Fruit fly (Drosophila melanogaster) whole organism, embryonic: ENCODE results near the gene spn-E.

ENCODE experiments used
- Abd-B ChIP-seq: fragments of 200-800 bp; sonication (Bioruptor generic); optimal IDR thresholded peaks from 2 replicates; lab custom pipeline; 2018; ENCODE audit warnings: missing biosample characterization, mild to moderate bottlenecking, missing genetic modification characterization, moderate library complexity
- Ada2b ChIP-seq: fragments of 200-800 bp; sonication (Bioruptor generic); IDR thresholded peaks from 2 replicates; pipeline ENCODE4 v1.3.6; 2022; ENCODE audit warnings: missing biosample characterization, missing genetic modification characterization
- B-H1 ChIP-seq: fragments of 200-800 bp; sonication (Bioruptor generic); IDR thresholded peaks from 3 replicates; pipeline ENCODE4 v1.3.6; 2022; ENCODE audit warnings: missing biosample characterization, missing genetic modification characterization
- CG10267 ChIP-seq: fragments of 200-800 bp; sonication (Bioruptor generic); optimal IDR thresholded peaks from 2 replicates; lab custom pipeline; 2018; ENCODE audit warnings: missing biosample characterization, mild to moderate bottlenecking, missing genetic modification characterization, moderate library complexity
- CG10979 ChIP-seq: fragments of 200-800 bp; sonication (Bioruptor generic); optimal IDR thresholded peaks from 2 replicates; lab custom pipeline; 2018; ENCODE audit warnings: missing biosample characterization, mild to moderate bottlenecking, missing genetic modification characterization, moderate library complexity
- CG11247 ChIP-seq: fragments of 200-800 bp; sonication (Bioruptor generic); IDR thresholded peaks from 2 replicates; pipeline ENCODE4 v1.3.6; 2022; ENCODE audit warnings: missing biosample characterization, missing genetic modification characterization
- CG11456 ChIP-seq: fragments of 200-800 bp; sonication (Bioruptor generic); IDR thresholded peaks from 3 replicates; pipeline ENCODE4 v1.3.6; 2022; ENCODE audit warnings: missing biosample characterization, missing genetic modification characterization
- CG11723 ChIP-seq: fragments of 200-800 bp; sonication (Bioruptor generic); optimal IDR thresholded peaks from 2 replicates; lab custom pipeline; 2017; ENCODE audit warnings: missing biosample characterization, mild to moderate bottlenecking, missing genetic modification characterization
- CG12236 ChIP-seq: fragments of 200-800 bp; sonication (Bioruptor generic); optimal IDR thresholded peaks from 2 replicates; lab custom pipeline; 2016; ENCODE audit warnings: missing biosample characterization, missing genetic modification characterization
- CG13424 ChIP-seq: fragments of 200-800 bp; sonication (Bioruptor generic); optimal IDR thresholded peaks from 2 replicates; lab custom pipeline; 2019; ENCODE audit warnings: missing biosample characterization, mild to moderate bottlenecking, missing genetic modification characterization, moderate library complexity
- CG1647 ChIP-seq: fragments of 200-800 bp; sonication (Bioruptor generic); optimal IDR thresholded peaks from 3 replicates; lab custom pipeline; 2016; ENCODE audit warnings: missing biosample characterization, missing genetic modification characterization
- CG17385 ChIP-seq: fragments of 200-800 bp; sonication (Bioruptor generic); optimal IDR thresholded peaks from 3 replicates; lab custom pipeline; 2018; ENCODE audit warnings: missing biosample characterization, mild to moderate bottlenecking, missing genetic modification characterization
- CG17912 ChIP-seq: fragments of 200-800 bp; sonication (Bioruptor generic); optimal IDR thresholded peaks from 2 replicates; lab custom pipeline; 2018; ENCODE audit warnings: missing biosample characterization, mild to moderate bottlenecking, missing genetic modification characterization
- CG18764 ChIP-seq: fragments of 200-800 bp; sonication (Bioruptor generic); optimal IDR thresholded peaks from 3 replicates; lab custom pipeline; 2016; ENCODE audit warnings: missing biosample characterization, missing genetic modification characterization
- CG2116 ChIP-seq: fragments of 200-800 bp; sonication (Bioruptor generic); optimal IDR thresholded peaks from 3 replicates; lab custom pipeline; 2018; ENCODE audit warnings: missing biosample characterization, mild to moderate bottlenecking, missing genetic modification characterization
- CG3065 ChIP-seq: fragments of 200-800 bp; sonication (Bioruptor generic); optimal IDR thresholded peaks from 2 replicates; lab custom pipeline; 2016; ENCODE audit warnings: missing biosample characterization, missing genetic modification characterization
- CG31224 ChIP-seq: fragments of 200-800 bp; sonication (Bioruptor generic); IDR thresholded peaks from 2 replicates; pipeline ENCODE4 v1.3.6; 2022; ENCODE audit warnings: missing biosample characterization, missing genetic modification characterization
- CG32772 ChIP-seq: fragments of 200-800 bp; sonication (Bioruptor generic); IDR thresholded peaks from 2 replicates; pipeline ENCODE4 v1.3.6; 2022; ENCODE audit warnings: missing biosample characterization, missing genetic modification characterization
- CG6765 ChIP-seq: fragments of 200-800 bp; sonication (Bioruptor generic); optimal IDR thresholded peaks from 3 replicates; lab custom pipeline; 2017; ENCODE audit warnings: missing biosample characterization, mild to moderate bottlenecking, missing genetic modification characterization
- CG7987 ChIP-seq: fragments of 200-800 bp; sonication (Bioruptor generic); optimal IDR thresholded peaks from 2 replicates; lab custom pipeline; 2018; ENCODE audit warnings: missing biosample characterization, mild to moderate bottlenecking, missing genetic modification characterization, moderate library complexity
- CG8765 ChIP-seq: fragments of 200-800 bp; sonication (Bioruptor generic); IDR thresholded peaks from 2 replicates; pipeline ENCODE4 v1.3.6; 2022; ENCODE audit warnings: missing biosample characterization, missing genetic modification characterization
- CTCF ChIP-seq: fragments of 200-800 bp; sonication (Bioruptor generic); optimal IDR thresholded peaks from 2 replicates; lab custom pipeline; 2017; ENCODE audit warnings: missing biosample characterization, mild to moderate bottlenecking, missing genetic modification characterization, moderate library complexity
- Dek ChIP-seq: fragments of 200-800 bp; sonication (Bioruptor generic); optimal IDR thresholded peaks from 3 replicates; lab custom pipeline; 2019; ENCODE audit warnings: missing biosample characterization, mild to moderate bottlenecking, missing genetic modification characterization, moderate library complexity
- Dfd ChIP-seq, 2 experiments: fragments of >200 bp; optimal IDR thresholded peaks; 2 replicates each; lab custom pipeline; 2017; ENCODE audit warnings: missing biosample characterization in 2 of 2, missing genetic modification characterization in 2 of 2
- E2f1 ChIP-seq: fragments of 200-800 bp; sonication (Bioruptor generic); IDR thresholded peaks from 2 replicates; pipeline ENCODE4 v1.3.6; 2022; ENCODE audit warnings: missing biosample characterization, missing genetic modification characterization
- HLH4C ChIP-seq: fragments of 200-800 bp; sonication (Bioruptor generic); IDR thresholded peaks from 3 replicates; pipeline ENCODE4 v1.3.6; 2022; ENCODE audit warnings: missing biosample characterization, missing genetic modification characterization; ENCODE audit not compliant: partially characterized antibody
- Jarid2 ChIP-seq: fragments of 200-800 bp; sonication (Bioruptor generic); optimal IDR thresholded peaks from 3 replicates; lab custom pipeline; 2017; ENCODE audit warnings: mild to moderate bottlenecking, missing biosample characterization, missing genetic modification reagents, missing genetic modification characterization
- Tbp ChIP-seq: fragments of >200 bp; optimal IDR thresholded peaks from 2 replicates; lab custom pipeline; 2018; ENCODE audit warnings: missing biosample characterization, missing genetic modification characterization
- ab ChIP-seq: fragments of 200-800 bp; sonication (Bioruptor generic); optimal IDR thresholded peaks from 2 replicates; lab custom pipeline; 2016; ENCODE audit warnings: missing biosample characterization, missing genetic modification characterization
- amos ChIP-seq: fragments of 200-800 bp; sonication (Bioruptor generic); IDR thresholded peaks from 2 replicates; pipeline ENCODE4 v1.3.6; 2022; ENCODE audit warnings: missing biosample characterization, missing genetic modification characterization; ENCODE audit not compliant: partially characterized antibody
- chn ChIP-seq: fragments of 200-800 bp; sonication (Bioruptor generic); optimal IDR thresholded peaks from 2 replicates; lab custom pipeline; 2016; ENCODE audit warnings: missing biosample characterization, missing genetic modification characterization
- en ChIP-seq: fragments of 200-800 bp; sonication (Bioruptor generic); optimal IDR thresholded peaks from 2 replicates; lab custom pipeline; 2016; ENCODE audit warnings: missing biosample characterization, missing genetic modification characterization
- fd102C ChIP-seq: fragments of 200-800 bp; sonication (Bioruptor generic); optimal IDR thresholded peaks from 2 replicates; lab custom pipeline; 2018; ENCODE audit warnings: missing biosample characterization, mild to moderate bottlenecking, missing genetic modification characterization, moderate library complexity
- fd64A ChIP-seq: fragments of 200-800 bp; sonication (Bioruptor generic); optimal IDR thresholded peaks from 3 replicates; lab custom pipeline; 2018; ENCODE audit warnings: missing biosample characterization, mild to moderate bottlenecking, missing genetic modification characterization
- gcm ChIP-seq: fragments of 200-800 bp; sonication (Bioruptor generic); optimal IDR thresholded peaks from 2 replicates; lab custom pipeline; 2019; ENCODE audit warnings: missing biosample characterization, mild to moderate bottlenecking, missing genetic modification characterization, moderate library complexity
- gem ChIP-seq: fragments of 200-800 bp; sonication (Bioruptor generic); optimal IDR thresholded peaks from 2 replicates; lab custom pipeline; 2019; ENCODE audit warnings: missing biosample characterization, mild to moderate bottlenecking, missing genetic modification characterization, moderate library complexity
- kay ChIP-seq: fragments of 200-800 bp; sonication (Bioruptor generic); optimal IDR thresholded peaks from 2 replicates; lab custom pipeline; 2016; ENCODE audit warnings: missing biosample characterization, missing genetic modification characterization
- nau ChIP-seq: fragments of 200-800 bp; sonication (Bioruptor generic); optimal IDR thresholded peaks from 3 replicates; lab custom pipeline; 2017; ENCODE audit warnings: missing biosample characterization, mild to moderate bottlenecking, missing genetic modification characterization, missing genetic modification reagents
- nerfin-1 ChIP-seq: fragments of 200-800 bp; sonication (Bioruptor generic); optimal IDR thresholded peaks from 3 replicates; lab custom pipeline; 2019; ENCODE audit warnings: missing biosample characterization, mild to moderate bottlenecking, missing genetic modification characterization, moderate library complexity
- nerfin-2 ChIP-seq: fragments of 200-800 bp; sonication (Bioruptor generic); IDR thresholded peaks from 2 replicates; pipeline ENCODE4 v1.3.6; 2022; ENCODE audit warnings: missing biosample characterization, missing genetic modification characterization; ENCODE audit not compliant: partially characterized antibody
- pan ChIP-seq, 4 experiments: fragments of >200 bp in 3 of 4; fragments of 200-800 bp in 1 of 4; sonication (Bioruptor generic) in 1 of 4; optimal IDR thresholded peaks in 3 of 4; IDR thresholded peaks in 1 of 4; 2 replicates each; pipeline versions ENCODE4 v1.3.6 to Lab custom; 2017 to 2022; ENCODE audit warnings: missing biosample characterization in 2 of 4, missing genetic modification characterization in 2 of 4, mixed read lengths in 1 of 4
- prd ChIP-seq, 3 experiments: fragments of >200 bp in 2 of 3; fragments of 200-800 bp in 1 of 3; sonication (Bioruptor generic) in 1 of 3; optimal IDR thresholded peaks in 2 of 3; IDR thresholded peaks in 1 of 3; 2 replicates in 2 of 3; 3 replicates in 1 of 3; pipeline versions ENCODE4 v1.3.6 to Lab custom; 2017 to 2022; ENCODE audit warnings: missing biosample characterization in 1 of 3, missing genetic modification characterization in 1 of 3
- sens ChIP-seq: fragments of 200-800 bp; sonication (Bioruptor generic); peaks from one replicate; lab custom pipeline; 2016; ENCODE audit warnings: missing biosample characterization, missing genetic modification characterization
- sob ChIP-seq: fragments of 200-800 bp; sonication (Bioruptor generic); IDR thresholded peaks from 2 replicates; pipeline ENCODE4 v1.3.6; 2022; ENCODE audit warnings: missing biosample characterization, missing genetic modification characterization
- tap ChIP-seq: fragments of 200-800 bp; optimal IDR thresholded peaks from 3 replicates; lab custom pipeline; 2019; ENCODE audit warnings: missing biosample characterization, mild to moderate bottlenecking, missing genetic modification characterization, moderate library complexity
- ttk ChIP-seq: fragments of 200-800 bp; sonication (Bioruptor generic); IDR thresholded peaks from 2 replicates; pipeline ENCODE4 v2.1.2; 2022; ENCODE audit warnings: missing biosample characterization, missing genetic modification characterization
- vfl ChIP-seq: fragments of 200-800 bp; sonication (Bioruptor generic); optimal IDR thresholded peaks from 2 replicates; lab custom pipeline; 2016; ENCODE audit warnings: missing biosample characterization, missing genetic modification characterization
- yki ChIP-seq: fragments of >200 bp; optimal IDR thresholded peaks from 3 replicates; lab custom pipeline; 2018

spn-E gene

dm6 chr3R:15803502-15804461 is 33.4 kb upstream of the spn-E start, which contains the start of gene alpha-Man-IIb (continued):
- no peak for TF ChIP-seq CG1647
- TF ChIP-seq CG13424 (tag; lab: Kevin White, UChicago) = no peak
- peak; percentile 71 for TF ChIP-seq amos (GFP tag; lab: Robert Waterston, UW)
- peak; percentile 95 for TF ChIP-seq Jarid2 (GFP tag; lab: Kevin White, UChicago)
- no peak for TF ChIP-seq chn (GFP tag; lab: Kevin White, UChicago)
- no peak for TF ChIP-seq B-H1
- TF ChIP-seq Dfd (GFP tag; optimal IDR thresholded peaks at IDR 0.05; lab: Kevin White, UChicago) = no peak
- TF ChIP-seq Ada2b (GFP tag; lab: Robert Waterston, UW) = no peak
- peak; percentile 59 for TF ChIP-seq CG2116
- TF ChIP-seq CTCF (GFP tag; lab: Kevin White, UChicago) = peak; percentile 96
- peak; percentile 34 for TF ChIP-seq CG7987 (GFP tag; lab: Kevin White, UChicago)
- TF ChIP-seq CG11723 (GFP tag; lab: Kevin White, UChicago) = no peak
- no peak for TF ChIP-seq en
- TF ChIP-seq Dek (tag; lab: Kevin White, UChicago) = peak; percentile 51
- TF ChIP-seq tap (tag; lab: Kevin White, UChicago) = no peak
- peak; percentile 36 for TF ChIP-seq nerfin-1 (tag; lab: Kevin White, UChicago)
- TF ChIP-seq prd (optimal IDR thresholded peaks at IDR 0.05; lab: Kevin White, UChicago) = no peak
- TF ChIP-seq prd (GFP tag; IDR thresholded peaks at IDR 0.05; lab: Robert Waterston, UW) = 0 out of 3 replicates have a peak, but pooled peaks have one; percentile 5
- no peak for TF ChIP-seq ttk (GFP tag; lab: Robert Waterston, UW)
- peak; percentile 56 for TF ChIP-seq CG10267 (tag; lab: Kevin White, UChicago)
- TF ChIP-seq sob (GFP tag; lab: Robert Waterston, UW) = peak; percentile 47
- 0 out of 2 replicates have a peak, but pooled peaks have one; percentile 14 for TF ChIP-seq CG11247 (GFP tag; lab: Robert Waterston, UW)
- TF ChIP-seq CG8765 = no peak
- TF ChIP-seq gcm (GFP tag; lab: Kevin White, UChicago) = no peak
- TF ChIP-seq CG32772 = no peak
- TF ChIP-seq CG10979 (tag; lab: Kevin White, UChicago) = no peak
- TF ChIP-seq kay (GFP tag; lab: Kevin White, UChicago) = peak; percentile 33
- peak; percentile 25 for TF ChIP-seq CG17385
- no peak for TF ChIP-seq E2f1
- peak; percentile 23; the same call in 1 of the 3 replicates for TF ChIP-seq CG11456
- TF ChIP-seq HLH4C = peak; percentile 68
- peak; percentile 69 for TF ChIP-seq nerfin-2 (GFP tag; lab: Robert Waterston, UW)
- no peak for TF ChIP-seq CG31224 (GFP tag; lab: Robert Waterston, UW)
- no peak for TF ChIP-seq CG12236 (GFP tag; lab: Kevin White, UChicago)
- TF ChIP-seq Tbp (GFP tag; lab: Kevin White, UChicago) = peak; percentile 7
- TF ChIP-seq gem (tag; lab: Kevin White, UChicago) = no peak
- TF ChIP-seq fd102C (GFP tag; lab: Kevin White, UChicago) = no peak
- TF ChIP-seq CG17912 (GFP tag; lab: Kevin White, UChicago) = no peak
- TF ChIP-seq vfl (GFP tag; lab: Kevin White, UChicago) = no peak
- TF ChIP-seq fd64A (GFP tag; lab: Kevin White, UChicago) = peak; percentile 52
- peak; percentile 31 for TF ChIP-seq CG6765 (GFP tag; lab: Kevin White, UChicago)
- no peak for TF ChIP-seq yki (lab: Kevin White, UChicago)
- TF ChIP-seq CG3065 (GFP tag; lab: Kevin White, UChicago) = no peak
- TF ChIP-seq Abd-B (GFP tag; lab: Kevin White, UChicago) = peak; percentile 71
- peak; percentile 81 for TF ChIP-seq sens
- no peak for TF ChIP-seq pan (optimal IDR thresholded peaks at IDR 0.05; lab: Kevin White, UChicago)
- TF ChIP-seq pan (GFP tag; optimal IDR thresholded peaks at IDR 0.05 in 1 of 2, IDR thresholded peaks at IDR 0.05 in 1 of 2) = peak in 1 of 2 experiments; percentile 48
- TF ChIP-seq ab = no peak
- no peak for TF ChIP-seq CG18764 (GFP tag; lab: Kevin White, UChicago)
- TF ChIP-seq nau = no peak
